Worm (Caenorhabditis elegans) whole organism, L3 larva: ENCODE data around the gene ssr-2.

Experiments
- lin-15B ChIP-seq: fragments of 150-350 bp; optimal IDR thresholded peaks from 2 replicates; lab custom pipeline; 2014; ENCODE audit warnings: missing biosample characterization, missing genetic modification characterization
- nhr-25 ChIP-seq: sonication (generic microtip); optimal IDR thresholded peaks from 2 replicates; lab custom pipeline; 2017; ENCODE audit warnings: missing biosample characterization, missing genetic modification characterization
- pha-4 ChIP-seq: fragments of 150-350 bp; optimal IDR thresholded peaks from 2 replicates; lab custom pipeline; 2014; ENCODE audit warnings: missing biosample characterization, missing genetic modification reagents, missing genetic modification characterization
- snpc-4 ChIP-seq: fragments of 150-350 bp; optimal IDR thresholded peaks from 2 replicates; lab custom pipeline; 2014; ENCODE audit warnings: missing biosample characterization, missing genetic modification characterization
- unc-62 ChIP-seq: fragments of 150-350 bp; sonication (generic microtip); optimal IDR thresholded peaks from 4 replicates; lab custom pipeline; 2014; ENCODE audit warnings: missing biosample characterization, missing genetic modification reagents, missing genetic modification characterization
- zag-1 ChIP-seq: fragments of 150-350 bp; optimal IDR thresholded peaks from 2 replicates; lab custom pipeline; 2014; ENCODE audit warnings: missing biosample characterization, missing genetic modification characterization

DNA sequence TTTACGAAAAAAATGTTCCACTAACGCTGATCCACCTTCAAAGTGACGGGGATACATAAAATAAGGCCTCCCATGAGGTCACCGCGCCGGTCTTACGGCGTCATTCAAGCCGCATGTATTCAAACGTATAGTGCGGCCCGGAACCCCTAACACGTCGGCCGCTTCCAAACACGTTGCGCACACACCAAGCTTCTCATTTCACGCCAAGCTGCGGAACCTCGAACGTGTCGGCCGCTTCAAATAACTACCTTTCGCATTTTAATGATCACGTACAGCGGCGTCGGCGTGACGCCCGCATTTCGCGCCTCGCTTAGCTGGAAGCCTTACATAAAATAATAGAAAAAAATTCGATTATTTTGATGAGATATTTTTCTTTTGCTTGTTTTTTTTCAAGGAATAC is 16.0 kb upstream of the ssr-2 start:
- TF ChIP-seq unc-62 (GFP tag; lab: Kevin White, UChicago), result no peak
- TF ChIP-seq lin-15B (tag; lab: Kevin White, UChicago), result no peak
- peak; percentile 86 for TF ChIP-seq snpc-4 (tag; lab: Kevin White, UChicago)
- peak; percentile 2 for TF ChIP-seq nhr-25 (tag; lab: Kevin White, UChicago)
- TF ChIP-seq zag-1 (tag; lab: Kevin White, UChicago), result no peak
- TF ChIP-seq pha-4 (tag; lab: Kevin White, UChicago), result no peak
